Fruit fly (Drosophila melanogaster) whole organism, wandering third instar larva: Measurements from ENCODE around the gene dco.

Experiments
- Abd-B ChIP-seq: fragments of >200 bp; optimal IDR thresholded peaks from 2 replicates; lab custom pipeline; 2017; ENCODE audit warnings: missing biosample characterization, missing genetic modification characterization
- Hnf4 ChIP-seq: fragments of 200-800 bp; sonication (Bioruptor generic); optimal IDR thresholded peaks from 2 replicates; lab custom pipeline; 2016; ENCODE audit warnings: missing biosample characterization, mild to moderate bottlenecking, missing genetic modification characterization
- Hr83 ChIP-seq: fragments of 200-300 bp; sonication (Bioruptor generic); optimal IDR thresholded peaks from 2 replicates; lab custom pipeline; 2016; ENCODE audit warnings: missing biosample characterization, mild to moderate bottlenecking, missing genetic modification characterization, moderate library complexity; ENCODE audit not compliant: poor library complexity, severe bottlenecking
- Rel ChIP-seq, 2 experiments: fragments of 200-800 bp; sonication (Bioruptor generic) in 1 of 2; optimal IDR thresholded peaks; 2 replicates in 1 of 2; 3 replicates in 1 of 2; lab custom pipeline; 2016 to 2019; ENCODE audit warnings: mild to moderate bottlenecking in 2 of 2, missing biosample characterization in 2 of 2, missing genetic modification characterization in 2 of 2, moderate library complexity in 1 of 2
- Vsx2 ChIP-seq: fragments of 200-300, 225-300 bp; sonication (Bioruptor generic); optimal IDR thresholded peaks from 2 replicates; lab custom pipeline; 2018; ENCODE audit warnings: missing biosample characterization, missing genetic modification characterization; ENCODE audit not compliant: partially characterized antibody
- brk ChIP-seq: fragments of 200-800 bp; sonication (Bioruptor generic); optimal IDR thresholded peaks from 2 replicates; lab custom pipeline; 2016; ENCODE audit warnings: missing biosample characterization, mild to moderate bottlenecking, missing genetic modification characterization
- dsf ChIP-seq: sonication (Bioruptor generic); optimal IDR thresholded peaks from 2 replicates; lab custom pipeline; 2016; ENCODE audit warnings: missing biosample characterization, missing genetic modification characterization, borderline replicate concordance
- foxo ChIP-seq, 2 experiments: fragments of 200-800 bp; sonication (Bioruptor generic); optimal IDR thresholded peaks; 2 replicates in 1 of 2; 3 replicates in 1 of 2; lab custom pipeline; 2016 to 2017; ENCODE audit warnings: missing biosample characterization in 2 of 2, missing genetic modification characterization in 2 of 2
- fru ChIP-seq: fragments of 200-800 bp; sonication (Bioruptor generic); optimal IDR thresholded peaks from 3 replicates; lab custom pipeline; 2016; ENCODE audit warnings: missing biosample characterization, mild to moderate bottlenecking, missing genetic modification characterization
- h ChIP-seq: fragments of 200-800 bp; sonication (Bioruptor generic); optimal IDR thresholded peaks from 3 replicates; lab custom pipeline; 2016; ENCODE audit warnings: missing biosample characterization, mild to moderate bottlenecking, missing genetic modification characterization
- pan ChIP-seq: fragments of >200 bp; optimal IDR thresholded peaks from 2 replicates; lab custom pipeline; 2017
- sage ChIP-seq: fragments of 200-800 bp; sonication (Bioruptor generic); optimal IDR thresholded peaks from 2 replicates; lab custom pipeline; 2016; ENCODE audit warnings: missing biosample characterization, mild to moderate bottlenecking, missing genetic modification characterization
- woc ChIP-seq: sonication (Bioruptor generic); optimal IDR thresholded peaks from 2 replicates; lab custom pipeline; 2016; ENCODE audit warnings: missing biosample characterization, mild to moderate bottlenecking, missing genetic modification characterization

DNA sequence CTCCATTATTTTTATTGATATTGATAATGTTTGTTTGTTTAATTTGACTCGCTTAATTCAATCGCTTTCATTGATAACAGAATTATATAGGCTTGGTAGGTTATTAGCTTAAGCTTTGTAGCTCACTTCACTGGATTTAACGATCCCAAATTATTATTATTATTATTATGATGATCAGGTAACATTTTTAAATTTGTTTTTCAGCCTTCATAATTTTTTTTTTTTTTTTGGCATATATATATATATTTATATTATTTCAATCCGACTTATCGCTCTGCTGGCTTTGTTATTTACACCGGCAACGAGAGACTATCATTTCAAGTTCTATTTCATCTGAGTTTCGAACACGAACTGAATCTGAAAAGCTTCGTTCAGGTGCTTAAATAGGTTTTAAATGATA, 40.1 kb upstream of the dco start, which contains the start of gene CG15553:
- TF ChIP-seq dsf (GFP tag; lab: Kevin White, UChicago), result no peak
- TF ChIP-seq Abd-B (GFP tag; lab: Kevin White, UChicago), result no peak
- TF ChIP-seq woc (GFP tag; lab: Kevin White, UChicago), result no peak
- no peak for TF ChIP-seq foxo (GFP tag; optimal IDR thresholded peaks at IDR 0.05; lab: Kevin White, UChicago)
- no peak for TF ChIP-seq fru (GFP tag; lab: Kevin White, UChicago)
- TF ChIP-seq h (GFP tag; lab: Kevin White, UChicago), result no peak
- no peak for TF ChIP-seq Hnf4 (GFP tag; lab: Kevin White, UChicago)
- no peak for TF ChIP-seq pan (lab: Kevin White, UChicago)
- TF ChIP-seq Vsx2 (GFP tag; lab: Kevin White, UChicago), result no peak
- no peak for TF ChIP-seq Hr83 (GFP tag; lab: Kevin White, UChicago)
- TF ChIP-seq brk (GFP tag; lab: Kevin White, UChicago), result no peak
- TF ChIP-seq Rel (GFP tag; optimal IDR thresholded peaks at IDR 0.05; lab: Kevin White, UChicago), result no peak
- no peak for TF ChIP-seq Rel (tag; optimal IDR thresholded peaks at IDR 0.05; lab: Kevin White, UChicago)
- TF ChIP-seq sage, result no peak
